Fruit fly (Drosophila melanogaster): Measurements from ENCODE around the gene CG31064.

- no peak for TF ChIP-seq dl (GFP tag; optimal IDR thresholded peaks at IDR 0.05; ENCODE audit: insufficient read depth in 1 of 2, partially characterized antibody in 2 of 2)
- TF ChIP-seq OdsH (GFP tag; optimal IDR thresholded peaks at IDR 0.05) = no peak
- no peak for TF ChIP-seq woc (GFP tag; optimal IDR thresholded peaks at IDR 0.05)
- TF ChIP-seq br (GFP tag; optimal IDR thresholded peaks at IDR 0.05) = no peak
- TF ChIP-seq tai (GFP tag; optimal IDR thresholded peaks at IDR 0.05) = no peak
- TF ChIP-seq Hnf4 (GFP tag; optimal IDR thresholded peaks at IDR 0.05) = no peak
- no peak for TF ChIP-seq Abd-B (GFP tag; optimal IDR thresholded peaks at IDR 0.05)
- no peak for TF ChIP-seq CG9705 (GFP tag; optimal IDR thresholded peaks at IDR 0.05)
- TF ChIP-seq lola (GFP tag; optimal IDR thresholded peaks at IDR 0.05) = no peak
- TF ChIP-seq usp (GFP tag; optimal IDR thresholded peaks at IDR 0.05) = no peak
- TF ChIP-seq Myc (optimal IDR thresholded peaks at IDR 0.05) = peak; percentile 2
- TF ChIP-seq Rel (GFP tag; optimal IDR thresholded peaks at IDR 0.05) = no peak
- TF ChIP-seq Rel (tag; optimal IDR thresholded peaks at IDR 0.05) = no peak
- no peak for TF ChIP-seq pan (optimal IDR thresholded peaks at IDR 0.05)
- TF ChIP-seq Jra (GFP tag; optimal IDR thresholded peaks at IDR 0.05) = no peak
These were observed 33.3 kb upstream of the CG31064 start for dm6 chr3R:27272233-27272632.

Data from whole organism, wandering third instar larva.